Fruit fly (Drosophila melanogaster) whole organism, embryonic: Measurements from ENCODE around the gene Mgat3.

Experiments
- CG10147 ChIP-seq: fragments of 200-800 bp; sonication (Bioruptor generic); optimal IDR thresholded peaks from 2 replicates; lab custom pipeline; 2019; ENCODE audit warnings: missing biosample characterization, mild to moderate bottlenecking, missing genetic modification characterization, moderate library complexity
- CG10209 ChIP-seq: fragments of 200-800 bp; sonication (Bioruptor generic); optimal IDR thresholded peaks from 3 replicates; lab custom pipeline; 2017; ENCODE audit warnings: missing biosample characterization, mild to moderate bottlenecking, missing genetic modification characterization, missing genetic modification reagents
- CG11093 ChIP-seq: fragments of 200-800 bp; sonication (Bioruptor generic); IDR thresholded peaks from 3 replicates; pipeline ENCODE4 v1.3.6; 2022; ENCODE audit warnings: missing biosample characterization, missing genetic modification characterization
- CG13296 ChIP-seq: fragments of 200-800 bp; sonication (Bioruptor generic); optimal IDR thresholded peaks from 3 replicates; lab custom pipeline; 2018; ENCODE audit warnings: missing biosample characterization, mild to moderate bottlenecking, missing genetic modification characterization
- CG14860 ChIP-seq: fragments of 200-800 bp; sonication (Bioruptor generic); IDR thresholded peaks from 3 replicates; pipeline ENCODE4 v1.3.6; 2022; ENCODE audit warnings: missing biosample characterization, missing genetic modification characterization; ENCODE audit not compliant: partially characterized antibody
- CG15011 ChIP-seq: fragments of 200-800 bp; sonication (Bioruptor generic); optimal IDR thresholded peaks from 3 replicates; lab custom pipeline; 2018; ENCODE audit warnings: missing biosample characterization, mild to moderate bottlenecking, missing genetic modification characterization
- CG16813 ChIP-seq: fragments of 200-800 bp; sonication (Bioruptor generic); IDR thresholded peaks from 3 replicates; pipeline ENCODE4 v1.3.6; 2022; ENCODE audit warnings: missing biosample characterization, missing genetic modification characterization; ENCODE audit not compliant: partially characterized antibody
- CG18011 ChIP-seq: fragments of 200-800 bp; sonication (Bioruptor generic); optimal IDR thresholded peaks from 2 replicates; lab custom pipeline; 2017; ENCODE audit warnings: missing biosample characterization, missing genetic modification characterization, mild to moderate bottlenecking, moderate library complexity, missing genotype
- CG18476 ChIP-seq: fragments of 200-800 bp; sonication (Bioruptor generic); optimal IDR thresholded peaks from 2 replicates; lab custom pipeline; 2016; ENCODE audit warnings: missing biosample characterization, mild to moderate bottlenecking, missing genetic modification characterization
- CG2129 ChIP-seq: fragments of 200-800 bp; sonication (Bioruptor generic); IDR thresholded peaks from 2 replicates; pipeline ENCODE4 v1.3.6; 2022; ENCODE audit warnings: missing biosample characterization, missing genetic modification characterization; ENCODE audit not compliant: partially characterized antibody
- CG2678 ChIP-seq: fragments of 200-800 bp; sonication (Bioruptor generic); optimal IDR thresholded peaks from 3 replicates; lab custom pipeline; 2019; ENCODE audit warnings: missing biosample characterization, mild to moderate bottlenecking, missing genetic modification characterization, moderate library complexity
- CG30403 ChIP-seq: fragments of 200-800 bp; sonication (Bioruptor generic); optimal IDR thresholded peaks from 3 replicates; lab custom pipeline; 2016; ENCODE audit warnings: missing biosample characterization, missing genetic modification characterization
- CG32532 ChIP-seq: fragments of 200-800 bp; sonication (Bioruptor generic); IDR thresholded peaks from 2 replicates; pipeline ENCODE4 v1.3.6; 2022; ENCODE audit warnings: missing biosample characterization, missing genetic modification characterization
- CG32772 ChIP-seq: fragments of 200-800 bp; sonication (Bioruptor generic); IDR thresholded peaks from 2 replicates; pipeline ENCODE4 v1.3.6; 2022; ENCODE audit warnings: missing biosample characterization, missing genetic modification characterization
- CG4282 ChIP-seq: fragments of 200-800 bp; sonication (Bioruptor generic); optimal IDR thresholded peaks from 2 replicates; lab custom pipeline; 2016; ENCODE audit warnings: missing biosample characterization, missing genetic modification characterization
- CG5245 ChIP-seq: fragments of 200-800 bp; sonication (Bioruptor generic); optimal IDR thresholded peaks from 3 replicates; lab custom pipeline; 2016; ENCODE audit warnings: missing biosample characterization, missing genetic modification characterization
- CG8290 ChIP-seq, 3 experiments: fragments of 200-800 bp; sonication (Bioruptor generic); optimal IDR thresholded peaks; 2 replicates each; lab custom pipeline; 2016 to 2019; ENCODE audit warnings: missing biosample characterization in 3 of 3, missing genetic modification characterization in 3 of 3, mild to moderate bottlenecking in 2 of 3, moderate library complexity in 1 of 3
- CG8478 ChIP-seq: fragments of >200 bp; optimal IDR thresholded peaks from 2 replicates; lab custom pipeline; 2018
- CHES-1-like ChIP-seq: fragments of 200-800 bp; sonication (Bioruptor generic); optimal IDR thresholded peaks from 2 replicates; lab custom pipeline; 2016; ENCODE audit warnings: missing biosample characterization, missing genetic modification characterization
- CrebB ChIP-seq: fragments of 200-800 bp; sonication (Bioruptor generic); optimal IDR thresholded peaks from 3 replicates; lab custom pipeline; 2018; ENCODE audit warnings: missing biosample characterization, mild to moderate bottlenecking, missing genetic modification characterization
- D19B ChIP-seq: fragments of 200-800 bp; sonication (Bioruptor generic); optimal IDR thresholded peaks from 2 replicates; lab custom pipeline; 2017; ENCODE audit warnings: missing biosample characterization, mild to moderate bottlenecking, missing genetic modification characterization
- Ets65A ChIP-seq: fragments of 200-800 bp; sonication (Bioruptor generic); peaks from one replicate; lab custom pipeline; 2016; ENCODE audit warnings: missing biosample characterization, missing genetic modification characterization
- Fer2 ChIP-seq: fragments of 200-800 bp; sonication (Bioruptor generic); optimal IDR thresholded peaks from 2 replicates; lab custom pipeline; 2018; ENCODE audit warnings: missing biosample characterization, mild to moderate bottlenecking, missing genetic modification characterization, moderate library complexity
- H15 ChIP-seq: fragments of 200-800 bp; sonication (Bioruptor generic); IDR thresholded peaks from 3 replicates; pipeline ENCODE4 v1.3.6; 2022; ENCODE audit warnings: missing biosample characterization, missing genetic modification characterization
- HLH4C ChIP-seq: fragments of 200-800 bp; sonication (Bioruptor generic); IDR thresholded peaks from 3 replicates; pipeline ENCODE4 v1.3.6; 2022; ENCODE audit warnings: missing biosample characterization, missing genetic modification characterization; ENCODE audit not compliant: partially characterized antibody
- Hmr ChIP-seq: fragments of 200-800 bp; sonication (Bioruptor generic); optimal IDR thresholded peaks from 3 replicates; lab custom pipeline; 2017; ENCODE audit warnings: mild to moderate bottlenecking, missing biosample characterization, missing genetic modification reagents, missing genetic modification characterization
- Lhr ChIP-seq: fragments of 200-800 bp; sonication (Bioruptor generic); optimal IDR thresholded peaks from 3 replicates; lab custom pipeline; 2017; ENCODE audit warnings: mild to moderate bottlenecking, missing biosample characterization, missing genetic modification reagents, missing genetic modification characterization
- Mad ChIP-seq: fragments of 200-800 bp; sonication (Bioruptor generic); optimal IDR thresholded peaks from 2 replicates; lab custom pipeline; 2016; ENCODE audit warnings: missing biosample characterization, missing genetic modification characterization
- Stat92E ChIP-seq, 3 experiments: fragments of >200 bp in 2 of 3; fragments of 200-800 bp in 1 of 3; sonication (Bioruptor generic) in 1 of 3; optimal IDR thresholded peaks; 2 replicates each; lab custom pipeline; 2017 to 2019; ENCODE audit warnings: missing biosample characterization in 3 of 3, missing genetic modification characterization in 3 of 3, mild to moderate bottlenecking in 1 of 3, moderate library complexity in 1 of 3
- Tbp ChIP-seq: fragments of >200 bp; optimal IDR thresholded peaks from 2 replicates; lab custom pipeline; 2018; ENCODE audit warnings: missing biosample characterization, missing genetic modification characterization
- Xbp1 ChIP-seq: fragments of 200-800 bp; sonication (Bioruptor generic); optimal IDR thresholded peaks from 3 replicates; lab custom pipeline; 2016; ENCODE audit warnings: missing biosample characterization, mild to moderate bottlenecking, missing genetic modification characterization
- abd-A ChIP-seq: fragments of 200-800 bp; sonication (Bioruptor generic); optimal IDR thresholded peaks from 3 replicates; lab custom pipeline; 2019; ENCODE audit warnings: missing biosample characterization, mild to moderate bottlenecking, missing genetic modification characterization, moderate library complexity
- al ChIP-seq: fragments of 200-800 bp; sonication (Bioruptor generic); IDR thresholded peaks from 2 replicates; pipeline ENCODE4 v1.3.6; 2022; ENCODE audit warnings: missing biosample characterization, missing genetic modification characterization
- ash1 ChIP-seq: fragments of 200-800 bp; sonication (Bioruptor generic); optimal IDR thresholded peaks from 2 replicates; lab custom pipeline; 2018; ENCODE audit warnings: missing biosample characterization, mild to moderate bottlenecking, missing genetic modification characterization
- ato ChIP-seq: fragments of 200-800 bp; sonication (Bioruptor generic); IDR thresholded peaks from 2 replicates; pipeline ENCODE4 v1.3.6; 2022; ENCODE audit warnings: missing biosample characterization, missing genetic modification characterization; ENCODE audit not compliant: partially characterized antibody
- dmrt11E ChIP-seq: fragments of 200-800 bp; sonication (Bioruptor generic); optimal IDR thresholded peaks from 3 replicates; lab custom pipeline; 2018; ENCODE audit warnings: missing biosample characterization, mild to moderate bottlenecking, missing genetic modification characterization, moderate library complexity
- eve ChIP-seq, 2 experiments: fragments of >200 bp; optimal IDR thresholded peaks; 2 replicates each; lab custom pipeline; 2017; ENCODE audit warnings: missing biosample characterization in 2 of 2, missing genetic modification characterization in 2 of 2
- hkb ChIP-seq, 2 experiments: fragments of 200-800 bp in 1 of 2; fragments of >200 bp in 1 of 2; sonication (Bioruptor generic) in 1 of 2; IDR thresholded peaks in 1 of 2; optimal IDR thresholded peaks in 1 of 2; 2 replicates each; pipeline versions ENCODE4 v1.3.6 to Lab custom; 2017 to 2022; ENCODE audit warnings: missing biosample characterization in 1 of 2, missing genetic modification characterization in 1 of 2
- kni ChIP-seq: fragments of 200-800 bp; sonication (Bioruptor generic); optimal IDR thresholded peaks from 3 replicates; lab custom pipeline; 2017; ENCODE audit warnings: mild to moderate bottlenecking, missing biosample characterization, missing genetic modification reagents, missing genetic modification characterization
- lbe ChIP-seq: fragments of 200-800 bp; sonication (Bioruptor generic); optimal IDR thresholded peaks from 2 replicates; lab custom pipeline; 2016; ENCODE audit warnings: missing biosample characterization, mild to moderate bottlenecking, missing genetic modification characterization
- onecut ChIP-seq: fragments of 200-800 bp; sonication (Bioruptor generic); IDR thresholded peaks from 2 replicates; pipeline ENCODE4 v1.3.6; 2022; ENCODE audit warnings: missing biosample characterization, missing genetic modification characterization
- pum ChIP-seq: fragments of 200-800 bp; sonication (Bioruptor generic); optimal IDR thresholded peaks from 2 replicates; lab custom pipeline; 2016; ENCODE audit warnings: missing biosample characterization, missing genetic modification characterization
- sd ChIP-seq: fragments of 200-800 bp; sonication (Bioruptor generic); optimal IDR thresholded peaks from 3 replicates; lab custom pipeline; 2018; ENCODE audit warnings: missing biosample characterization, mild to moderate bottlenecking, missing genetic modification characterization, moderate library complexity
- sens ChIP-seq: fragments of 200-800 bp; sonication (Bioruptor generic); peaks from one replicate; lab custom pipeline; 2016; ENCODE audit warnings: missing biosample characterization, missing genetic modification characterization
- sim ChIP-seq: fragments of 200-800 bp; sonication (Bioruptor generic); IDR thresholded peaks from 2 replicates; pipeline ENCODE4 v1.3.6; 2022; ENCODE audit warnings: missing biosample characterization, missing genetic modification characterization
- slp2 ChIP-seq: fragments of 200-800 bp; sonication (Bioruptor generic); optimal IDR thresholded peaks from 2 replicates; lab custom pipeline; 2016; ENCODE audit warnings: missing biosample characterization, missing genetic modification characterization
- sqz ChIP-seq: fragments of 200-800 bp; sonication (Bioruptor generic); optimal IDR thresholded peaks from 3 replicates; lab custom pipeline; 2018; ENCODE audit warnings: missing biosample characterization, mild to moderate bottlenecking, missing genetic modification characterization
- ssp ChIP-seq: fragments of 200-800 bp; sonication (Bioruptor generic); IDR thresholded peaks from 2 replicates; pipeline ENCODE4 v1.3.6; 2022; ENCODE audit warnings: missing biosample characterization, missing genetic modification characterization
- wdn ChIP-seq: fragments of 200-800 bp; sonication (Bioruptor generic); IDR thresholded peaks from 2 replicates; pipeline ENCODE4 v1.3.6; 2022; ENCODE audit warnings: missing biosample characterization, missing genetic modification characterization
- z ChIP-seq: fragments of 200-800 bp; sonication (Bioruptor generic); IDR thresholded peaks from 3 replicates; pipeline ENCODE4 v1.3.6; 2022; ENCODE audit warnings: missing biosample characterization, missing genetic modification characterization

Mgat3 gene

DNA sequence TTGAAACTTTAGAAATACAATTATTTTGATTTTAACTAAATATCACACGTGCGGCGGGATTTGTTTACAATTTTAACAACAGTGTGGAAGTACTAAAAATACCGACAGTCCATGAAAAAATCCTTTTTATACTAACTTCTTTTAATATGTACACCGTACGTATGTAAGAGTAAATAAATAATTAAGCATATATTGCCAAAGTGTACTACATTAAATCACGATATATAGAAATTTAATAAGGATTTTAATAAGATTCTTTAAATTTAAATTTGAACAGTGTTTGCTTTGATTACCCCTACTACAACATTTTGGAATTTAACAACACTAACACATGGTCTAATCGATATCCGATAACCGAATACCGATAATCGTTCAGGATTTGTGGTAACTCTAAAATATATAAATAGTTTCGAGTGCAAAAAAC is 39.8 kb upstream of the Mgat3 start, which contains the start of the genes Ski6 and CG16812 (continued):
- TF ChIP-seq CG10147 (GFP tag; lab: Kevin White, UChicago): no peak
- no peak for TF ChIP-seq CG2129 (GFP tag; lab: Robert Waterston, UW)
- no peak for TF ChIP-seq sqz
- peak; percentile 50; the same call in 1 of the 2 replicates for TF ChIP-seq ssp
- no peak for TF ChIP-seq CG4282
- TF ChIP-seq Hmr (GFP tag; lab: Kevin White, UChicago): peak; percentile 71
- TF ChIP-seq Mad (GFP tag; lab: Kevin White, UChicago): peak; percentile 32
- TF ChIP-seq Lhr (GFP tag; lab: Kevin White, UChicago): no peak
- no peak for TF ChIP-seq CG2678
- peak; percentile 42; the same call in 1 of the 3 replicates for TF ChIP-seq H15 (GFP tag; lab: Robert Waterston, UW)
- TF ChIP-seq Ets65A: peak; percentile 79
- TF ChIP-seq CG30403 (GFP tag; lab: Kevin White, UChicago): peak; percentile 83
- peak; percentile 58 for TF ChIP-seq al (GFP tag; lab: Robert Waterston, UW)
- peak; percentile 16 for TF ChIP-seq CHES-1-like (GFP tag; lab: Kevin White, UChicago)
- TF ChIP-seq CrebB (tag; lab: Kevin White, UChicago): peak; percentile 66
- no peak for TF ChIP-seq hkb (optimal IDR thresholded peaks at IDR 0.05; lab: Kevin White, UChicago)
- TF ChIP-seq hkb (GFP tag; IDR thresholded peaks at IDR 0.05; lab: Robert Waterston, UW): peak; percentile 69
- TF ChIP-seq slp2 (GFP tag; lab: Kevin White, UChicago): no peak
- TF ChIP-seq sim (GFP tag; lab: Robert Waterston, UW): no peak
- TF ChIP-seq CG10209 (GFP tag; lab: Kevin White, UChicago): peak; percentile 37
- TF ChIP-seq CG32532: peak; percentile 83
- TF ChIP-seq z: no peak
- TF ChIP-seq CG14860 (GFP tag; lab: Robert Waterston, UW): no peak
- TF ChIP-seq CG8290 (GFP tag; optimal IDR thresholded peaks at IDR 0.05; lab: Kevin White, UChicago): peak; percentile 37
- TF ChIP-seq CG8290 (tag; optimal IDR thresholded peaks at IDR 0.05; lab: Kevin White, UChicago): no peak
- TF ChIP-seq dmrt11E (tag; lab: Kevin White, UChicago): peak; percentile 67
- TF ChIP-seq ash1: no peak
- no peak for TF ChIP-seq CG15011 (GFP tag; lab: Kevin White, UChicago)
- TF ChIP-seq CG5245 (GFP tag; lab: Kevin White, UChicago): peak; percentile 25
- peak; percentile 10 for TF ChIP-seq D19B (GFP tag; lab: Kevin White, UChicago)
- TF ChIP-seq abd-A (tag; lab: Kevin White, UChicago): no peak
- TF ChIP-seq CG18476 (GFP tag; lab: Kevin White, UChicago): peak; percentile 20
- TF ChIP-seq sd (tag; lab: Kevin White, UChicago): no peak
- peak; percentile 33 for TF ChIP-seq pum (GFP tag; lab: Kevin White, UChicago)
- peak; percentile 62 for TF ChIP-seq CG13296
- TF ChIP-seq HLH4C (GFP tag; lab: Robert Waterston, UW): peak; percentile 42; the same call in 1 of the 3 replicates
- TF ChIP-seq CG32772 (GFP tag; lab: Robert Waterston, UW): peak; percentile 56
- peak; percentile 46 for TF ChIP-seq onecut (GFP tag; lab: Robert Waterston, UW)
- TF ChIP-seq lbe: no peak
- no peak for TF ChIP-seq Tbp
- peak; percentile 66 for TF ChIP-seq Fer2 (tag; lab: Kevin White, UChicago)
- TF ChIP-seq ato: no peak
- TF ChIP-seq Stat92E (GFP tag; optimal IDR thresholded peaks at IDR 0.05; lab: Kevin White, UChicago): peak in 1 of 3 experiments; percentile 8
- TF ChIP-seq CG18011 (GFP tag; lab: Kevin White, UChicago): no peak
- no peak for TF ChIP-seq CG11093 (GFP tag; lab: Robert Waterston, UW)
- TF ChIP-seq Xbp1: peak; percentile 74
- peak; percentile 94 for TF ChIP-seq sens (GFP tag; lab: Kevin White, UChicago)
- TF ChIP-seq kni (GFP tag; lab: Kevin White, UChicago): no peak
- TF ChIP-seq wdn (GFP tag; lab: Robert Waterston, UW): peak; percentile 41; the same call in 1 of the 2 replicates
- peak; percentile 63; the same call in 2 of the 3 replicates for TF ChIP-seq CG16813 (GFP tag; lab: Robert Waterston, UW)
- no peak for TF ChIP-seq eve (GFP tag; optimal IDR thresholded peaks at IDR 0.05; lab: Kevin White, UChicago)
- TF ChIP-seq CG8478 (lab: Kevin White, UChicago): no peak
